Worm (Caenorhabditis elegans): ENCODE measurements around the gene gpa-4.
"Not testable (repeated sequence)": the region's sequence is repeated elsewhere in the genome, so short reads cannot be mapped to it uniquely, and the experiment has no call there.

Gene gpa-4

ce11 chrIV:401395-401794, at the start of gene gpa-4:
Gene gpa-4 (plus strand): TSS chrIV:401695.
- no peak for TF ChIP-seq unc-62 (GFP tag; optimal IDR thresholded peaks at IDR 0.05)

ce11 chrIV:364983-365382, 36.5 kb upstream of the gpa-4 start:
- TF ChIP-seq unc-62 (GFP tag; optimal IDR thresholded peaks at IDR 0.05), result no peak

- no peak for TF ChIP-seq unc-62 (GFP tag; optimal IDR thresholded peaks at IDR 0.05)
Observed at ce11 chrIV:366406-366805, 35.1 kb upstream of the gpa-4 start.

- TF ChIP-seq unc-62 (GFP tag; optimal IDR thresholded peaks at IDR 0.05), result no peak
Observed at ce11 chrIV:372146-372789, 29.2 kb upstream of the gpa-4 start.

- TF ChIP-seq unc-62 (GFP tag; optimal IDR thresholded peaks at IDR 0.05), result no peak
Observed at ce11 chrIV:373963-374362, 27.5 kb upstream of the gpa-4 start.

- no peak for TF ChIP-seq unc-62 (GFP tag; optimal IDR thresholded peaks at IDR 0.05)
Observed at ce11 chrIV:375915-376314, 25.6 kb upstream of the gpa-4 start, which contains the start of gene fln-1. Gene fln-1 (minus strand): TSS chrIV:376015.

ce11 chrIV:377791-378190, 23.7 kb upstream of the gpa-4 start:
- no peak for TF ChIP-seq unc-62 (GFP tag; optimal IDR thresholded peaks at IDR 0.05)

- TF ChIP-seq unc-62 (GFP tag; optimal IDR thresholded peaks at IDR 0.05), result no peak
Observed at ce11 chrIV:378367-378766, 23.1 kb upstream of the gpa-4 start.

- TF ChIP-seq unc-62 (GFP tag; optimal IDR thresholded peaks at IDR 0.05), result no peak
Observed at ce11 chrIV:378838-379237, 22.7 kb upstream of the gpa-4 start.

ce11 chrIV:379605-380004, 21.9 kb upstream of the gpa-4 start:
- no peak for TF ChIP-seq unc-62 (GFP tag; optimal IDR thresholded peaks at IDR 0.05)

ce11 chrIV:383135-383731, 18.3 kb upstream of the gpa-4 start, which contains the start of gene spl-1:
Gene spl-1 (minus strand): TSS chrIV:383185.
- no peak for TF ChIP-seq unc-62 (GFP tag; optimal IDR thresholded peaks at IDR 0.05)

- not testable (repeated sequence) for TF ChIP-seq unc-62 (GFP tag; optimal IDR thresholded peaks at IDR 0.05)
Observed at ce11 chrIV:385150-385937, 16.2 kb upstream of the gpa-4 start, which contains the start of gene rps-24. Gene rps-24 (plus strand): TSS chrIV:385887.

ce11 chrIV:386576-386975, 14.9 kb upstream of the gpa-4 start, which contains the start of gene T07A9.14:
Gene T07A9.14 (plus strand): TSS chrIV:386699.
- TF ChIP-seq unc-62 (GFP tag; optimal IDR thresholded peaks at IDR 0.05), result no peak

- no peak for TF ChIP-seq unc-62 (GFP tag; optimal IDR thresholded peaks at IDR 0.05)
Observed at ce11 chrIV:387283-388048, 14.0 kb upstream of the gpa-4 start.

ce11 chrIV:388073-388472, 13.4 kb upstream of the gpa-4 start, which contains the start of gene ssna-1:
Gene ssna-1 (plus strand): TSS chrIV:388084.
- TF ChIP-seq unc-62 (GFP tag; optimal IDR thresholded peaks at IDR 0.05), result no peak

- TF ChIP-seq unc-62 (GFP tag; optimal IDR thresholded peaks at IDR 0.05), result no peak
Observed at ce11 chrIV:390279-390678, 11.2 kb upstream of the gpa-4 start, which contains the start of the genes ears-2 and uncp-18. Gene ears-2 (minus strand): TSS chrIV:390468. Gene uncp-18 (plus strand): TSS chrIV:390560.
